Worm (Caenorhabditis elegans): ENCODE results near the gene sel-13.

Gene sel-13

DNA sequence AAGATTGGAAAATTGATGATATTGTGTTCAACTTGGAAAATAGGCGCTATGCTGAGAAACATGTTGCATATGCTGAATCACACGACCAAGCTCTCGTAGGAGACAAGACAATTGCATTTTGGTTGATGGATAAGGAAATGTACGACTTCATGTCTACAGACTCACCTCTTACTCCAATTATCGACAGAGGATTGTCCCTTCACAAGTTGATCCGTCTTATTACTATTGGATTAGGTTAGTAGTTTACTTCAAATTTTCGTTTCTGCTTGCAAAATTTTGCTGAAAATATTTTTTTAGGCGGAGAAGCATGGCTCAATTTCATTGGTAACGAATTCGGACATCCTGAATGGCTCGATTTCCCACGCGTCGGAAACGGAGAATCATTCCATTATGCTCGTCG is 3.1 kb downstream of the sel-13 start:
- TF ChIP-seq cnd-1 (tag; optimal IDR thresholded peaks at IDR 0.05), result no peak
- no peak for TF ChIP-seq nhr-2 (tag; optimal IDR thresholded peaks at IDR 0.05)
- no peak for TF ChIP-seq nhr-237 (tag; optimal IDR thresholded peaks at IDR 0.05)
- TF ChIP-seq tbx-8 (GFP tag; optimal IDR thresholded peaks at IDR 0.05), result no peak
- no peak for TF ChIP-seq unc-39 (tag; optimal IDR thresholded peaks at IDR 0.05)
- TF ChIP-seq bed-3 (GFP tag; optimal IDR thresholded peaks at IDR 0.05), result no peak
- TF ChIP-seq mab-5 (tag; optimal IDR thresholded peaks at IDR 0.05), result no peak
- TF ChIP-seq elt-3 (tag; optimal IDR thresholded peaks at IDR 0.05), result no peak
- TF ChIP-seq nhr-28 (tag; optimal IDR thresholded peaks at IDR 0.05), result no peak
- TF ChIP-seq M03D4.4 (tag; optimal IDR thresholded peaks at IDR 0.05), result no peak
- TF ChIP-seq snpc-4 (tag; optimal IDR thresholded peaks at IDR 0.05), result no peak
- TF ChIP-seq flh-1 (GFP tag; optimal IDR thresholded peaks at IDR 0.05), result no peak
- TF ChIP-seq ztf-11 (tag; optimal IDR thresholded peaks at IDR 0.05), result no peak
- TF ChIP-seq nhr-76 (tag; optimal IDR thresholded peaks at IDR 0.05), result no peak
- no peak for TF ChIP-seq pha-4 (tag; optimal IDR thresholded peaks at IDR 0.05)
- TF ChIP-seq ceh-39 (tag; optimal IDR thresholded peaks at IDR 0.05), result no peak
- TF ChIP-seq hlh-1 (tag; optimal IDR thresholded peaks at IDR 0.05), result no peak
- no peak for TF ChIP-seq ces-1 (GFP tag; optimal IDR thresholded peaks at IDR 0.05)

DNA sequence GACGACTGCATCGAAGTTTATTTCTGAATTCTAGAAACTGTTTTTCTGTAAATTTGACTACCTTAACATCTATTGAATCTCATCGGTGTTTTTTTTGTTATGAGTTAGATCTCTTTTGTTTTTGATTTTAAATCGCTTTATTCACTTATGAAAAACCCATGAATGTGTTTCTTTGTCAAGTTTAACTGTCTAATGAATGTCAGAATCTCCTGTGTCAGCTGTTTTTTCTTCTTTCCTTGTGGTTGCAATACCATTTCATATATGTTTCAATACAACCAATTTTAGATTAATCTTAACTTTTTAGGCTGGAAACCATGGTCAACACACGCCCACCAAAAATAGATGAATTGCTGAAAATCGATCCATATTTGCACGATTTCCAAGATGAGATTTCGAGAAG is 5.0 kb downstream of the sel-13 start, which contains the start of gene T04A8.7:
Gene T04A8.7, plus strand, starts transcription at position 301 of the 400 bp plus-strand sequence.
- TF ChIP-seq sptf-1 (tag; optimal IDR thresholded peaks at IDR 0.05) (no peak), nhr-12 (tag; optimal IDR thresholded peaks at IDR 0.05) (no peak), lsy-2 (tag; optimal IDR thresholded peaks at IDR 0.05) (no peak), mep-1 (tag; optimal IDR thresholded peaks at IDR 0.05) (no peak), hlh-1 (tag; optimal IDR thresholded peaks at IDR 0.05) (no peak)

DNA sequence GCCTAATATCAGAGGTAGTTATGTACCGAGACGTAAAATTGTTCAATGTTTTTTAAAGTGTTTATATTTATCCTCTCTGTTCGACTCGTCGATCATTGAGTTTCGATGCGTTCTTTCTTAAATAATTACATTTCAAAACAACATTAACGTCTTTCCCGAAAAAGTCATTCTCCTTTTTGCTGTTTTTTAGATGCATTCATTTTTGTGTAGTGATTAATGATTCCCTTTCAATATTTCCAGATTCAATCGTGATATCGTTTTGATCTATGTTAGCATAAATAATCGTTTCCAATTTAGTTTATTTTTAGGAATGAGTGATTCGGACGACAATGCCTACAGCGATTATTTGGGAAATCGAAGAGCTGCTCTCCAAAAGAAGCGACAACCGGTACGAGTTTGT is 6.3 kb downstream of the sel-13 start, which contains the start of gene T04A8.8:
Gene T04A8.8, plus strand, starts transcription at position 301 of the 400 bp plus-strand sequence.
- TF ChIP-seq ceh-83 (GFP tag; optimal IDR thresholded peaks at IDR 0.05), result no peak
- TF ChIP-seq blmp-1 (tag; optimal IDR thresholded peaks at IDR 0.05), result no peak
- TF ChIP-seq lsy-2 (tag; optimal IDR thresholded peaks at IDR 0.05), result no peak
- TF ChIP-seq mls-2 (tag; optimal IDR thresholded peaks at IDR 0.05), result no peak
- TF ChIP-seq nhr-237 (tag; optimal IDR thresholded peaks at IDR 0.05), result no peak

DNA sequence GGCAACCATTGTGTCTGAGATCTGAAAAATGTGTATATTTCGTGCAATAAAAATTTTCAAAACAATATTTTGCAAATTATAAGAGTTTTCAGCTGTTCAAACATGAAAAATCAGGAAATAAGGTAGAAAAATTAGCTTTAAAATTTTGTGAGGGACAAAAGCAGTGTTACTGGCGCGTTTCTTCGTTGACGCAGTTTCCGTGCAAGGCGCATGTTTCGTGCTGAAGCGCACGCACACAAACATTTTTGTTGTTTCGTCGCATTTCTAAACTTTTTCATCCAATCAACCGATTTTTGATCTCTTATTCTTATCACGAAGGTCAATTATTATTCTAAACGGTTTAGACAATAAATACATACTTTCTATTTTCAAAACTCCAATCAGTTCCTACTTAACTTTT is 6.7 kb downstream of the sel-13 start, which contains the start of gene nifk-1:
Gene nifk-1, minus strand, starts transcription at position 27 of the 400 bp plus-strand sequence.
- TF ChIP-seq flh-1 (GFP tag; optimal IDR thresholded peaks at IDR 0.05), result no peak
- TF ChIP-seq drap-1 (GFP tag; optimal IDR thresholded peaks at IDR 0.05), result no peak
- no peak for TF ChIP-seq tbx-8 (GFP tag; optimal IDR thresholded peaks at IDR 0.05)
- TF ChIP-seq elt-1 (tag; optimal IDR thresholded peaks at IDR 0.05; ENCODE audit: borderline replicate concordance, insufficient read depth), result no peak
- no peak for TF ChIP-seq blmp-1 (tag; optimal IDR thresholded peaks at IDR 0.05)
- TF ChIP-seq nhr-28 (tag; optimal IDR thresholded peaks at IDR 0.05), result no peak
- no peak for TF ChIP-seq sem-2 (GFP tag; optimal IDR thresholded peaks at IDR 0.05)
- no peak for TF ChIP-seq ceh-43 (GFP tag; optimal IDR thresholded peaks at IDR 0.05)
- no peak for TF ChIP-seq ceh-39 (tag; optimal IDR thresholded peaks at IDR 0.05)
- TF ChIP-seq mep-1 (tag; optimal IDR thresholded peaks at IDR 0.05), result peak; percentile 74
- peak; percentile 55 for TF ChIP-seq lsy-2 (tag; optimal IDR thresholded peaks at IDR 0.05)
- no peak for TF ChIP-seq lin-32 (GFP tag; optimal IDR thresholded peaks at IDR 0.05)
- TF ChIP-seq nhr-237 (tag; optimal IDR thresholded peaks at IDR 0.05), result peak; percentile 7
- no peak for TF ChIP-seq M03D4.4 (tag; optimal IDR thresholded peaks at IDR 0.05)
- TF ChIP-seq ham-2 (GFP tag; optimal IDR thresholded peaks at IDR 0.05), result no peak

DNA sequence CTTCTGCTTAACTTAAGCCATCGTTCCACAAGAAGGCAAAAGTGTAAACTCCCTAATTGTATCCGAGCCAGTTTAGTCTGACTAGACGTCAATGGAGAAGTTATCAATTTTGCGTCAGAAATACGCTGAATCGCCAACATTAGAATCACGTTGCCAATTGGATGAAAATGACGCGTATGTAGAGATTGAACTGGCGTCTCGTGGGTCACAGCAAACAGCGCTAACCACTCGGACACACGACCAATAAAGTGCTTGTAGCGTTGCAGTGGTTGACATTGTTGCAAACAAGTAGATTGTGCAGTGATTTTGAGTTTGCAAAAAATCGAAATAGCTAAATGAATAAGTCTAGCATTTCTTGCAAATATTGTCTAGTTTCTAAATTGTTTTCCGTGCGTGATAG is 10.4 kb downstream of the sel-13 start:
- TF ChIP-seq lin-32 (GFP tag; optimal IDR thresholded peaks at IDR 0.05) (peak; percentile 81), ces-1 (GFP tag; optimal IDR thresholded peaks at IDR 0.05) (no peak), tbx-8 (GFP tag; optimal IDR thresholded peaks at IDR 0.05) (peak; percentile 57), cnd-1 (tag; optimal IDR thresholded peaks at IDR 0.05) (peak; percentile 93), pha-4 (tag; optimal IDR thresholded peaks at IDR 0.05) (peak; percentile 50), ceh-43 (GFP tag; optimal IDR thresholded peaks at IDR 0.05) (peak; percentile 78), ztf-11 (tag; optimal IDR thresholded peaks at IDR 0.05) (no peak), blmp-1 (tag; optimal IDR thresholded peaks at IDR 0.05) (no peak), flh-1 (GFP tag; optimal IDR thresholded peaks at IDR 0.05) (peak; percentile 72), bed-3 (GFP tag; optimal IDR thresholded peaks at IDR 0.05) (peak; percentile 77), mep-1 (tag; optimal IDR thresholded peaks at IDR 0.05) (peak; percentile 41), drap-1 (GFP tag; optimal IDR thresholded peaks at IDR 0.05) (peak; percentile 89), zip-8 (tag; optimal IDR thresholded peaks at IDR 0.05) (no peak), ceh-83 (GFP tag; optimal IDR thresholded peaks at IDR 0.05) (peak; percentile 85), elt-1 (tag; optimal IDR thresholded peaks at IDR 0.05; ENCODE audit: borderline replicate concordance, insufficient read depth) (no peak), unc-39 (tag; optimal IDR thresholded peaks at IDR 0.05) (no peak), ham-2 (GFP tag; optimal IDR thresholded peaks at IDR 0.05) (peak; percentile 82), sem-2 (GFP tag; optimal IDR thresholded peaks at IDR 0.05) (peak; percentile 78), M03D4.4 (tag; optimal IDR thresholded peaks at IDR 0.05) (peak; percentile 87), nhr-28 (tag; optimal IDR thresholded peaks at IDR 0.05) (no peak), nhr-12 (tag; optimal IDR thresholded peaks at IDR 0.05) (peak; percentile 26), sptf-1 (tag; optimal IDR thresholded peaks at IDR 0.05) (peak; percentile 87), mls-2 (tag; optimal IDR thresholded peaks at IDR 0.05) (peak; percentile 85), lin-13 (tag; optimal IDR thresholded peaks at IDR 0.05) (peak; percentile 38), unc-120 (tag; optimal IDR thresholded peaks at IDR 0.05; ENCODE audit: poor library complexity, severe bottlenecking) (peak; percentile 71), hlh-1 (tag; optimal IDR thresholded peaks at IDR 0.05) (peak; percentile 30), ceh-39 (tag; optimal IDR thresholded peaks at IDR 0.05) (no peak)
